Fruit fly (Drosophila melanogaster) whole organism, prepupa: ENCODE data around the gene D12.

Experiments used
- Blimp-1 ChIP-seq: fragments of 200-800 bp; sonication (Bioruptor generic); optimal IDR thresholded peaks from 3 replicates; lab custom pipeline; 2017; ENCODE audit warnings: missing biosample characterization, missing genetic modification characterization, mild to moderate bottlenecking, moderate library complexity, missing genetic modification reagents
- CG10669 ChIP-seq: fragments of 200-800 bp; sonication (Bioruptor generic); optimal IDR thresholded peaks from 3 replicates; lab custom pipeline; 2018; ENCODE audit warnings: missing biosample characterization, mild to moderate bottlenecking, missing genetic modification characterization, moderate library complexity
- CG11294 ChIP-seq: fragments of 200-800 bp; sonication (Bioruptor generic); IDR thresholded peaks from 2 replicates; pipeline ENCODE4 v1.3.6; 2022; ENCODE audit warnings: missing biosample characterization, missing genetic modification characterization
- CG11762 ChIP-seq: fragments of 200-800 bp; sonication (Bioruptor generic); optimal IDR thresholded peaks from 3 replicates; lab custom pipeline; 2016; ENCODE audit warnings: missing biosample characterization, missing genetic modification characterization; ENCODE audit not compliant: insufficient read depth
- CG11902 ChIP-seq: fragments of 200-800 bp; sonication (Bioruptor generic); optimal IDR thresholded peaks from 3 replicates; lab custom pipeline; 2016; ENCODE audit warnings: missing biosample characterization, missing genetic modification characterization
- CG15336 ChIP-seq: fragments of 200-800 bp; sonication (Bioruptor generic); IDR thresholded peaks from 2 replicates; pipeline ENCODE4 v1.3.6; 2022; ENCODE audit warnings: missing biosample characterization, missing genetic modification characterization
- CG3032 ChIP-seq: fragments of 200-800 bp; optimal IDR thresholded peaks from 2 replicates; lab custom pipeline; 2019; ENCODE audit warnings: missing biosample characterization, mild to moderate bottlenecking, missing genetic modification characterization, moderate library complexity
- CG34406 ChIP-seq: fragments of 200-800 bp; sonication (Bioruptor generic); optimal IDR thresholded peaks from 3 replicates; lab custom pipeline; 2016; ENCODE audit warnings: missing biosample characterization, missing genetic modification characterization
- CG3919 ChIP-seq: fragments of 200-800 bp; sonication (Bioruptor generic); optimal IDR thresholded peaks from 3 replicates; lab custom pipeline; 2016; ENCODE audit warnings: missing biosample characterization, missing genetic modification characterization
- CG6163 ChIP-seq: fragments of 200-800 bp; sonication (Bioruptor generic); IDR thresholded peaks from 3 replicates; pipeline ENCODE4 v1.3.6; 2022; ENCODE audit warnings: missing biosample characterization, missing genetic modification characterization
- CG6276 ChIP-seq: fragments of 200-800 bp; sonication (Bioruptor generic); optimal IDR thresholded peaks from 2 replicates; lab custom pipeline; 2017; ENCODE audit warnings: missing biosample characterization, mild to moderate bottlenecking, missing genetic modification characterization
- CG6808 ChIP-seq: fragments of 200-800 bp; sonication (Bioruptor generic); optimal IDR thresholded peaks from 3 replicates; lab custom pipeline; 2017; ENCODE audit warnings: missing biosample characterization, missing genetic modification characterization, mild to moderate bottlenecking, moderate library complexity, missing genetic modification reagents
- CG6854 ChIP-seq: fragments of 200-800 bp; sonication (Bioruptor generic); optimal IDR thresholded peaks from 2 replicates; lab custom pipeline; 2017; ENCODE audit warnings: missing biosample characterization, mild to moderate bottlenecking, missing genetic modification characterization
- CG8119 ChIP-seq: fragments of 200-800 bp; sonication (Bioruptor generic); IDR thresholded peaks from 3 replicates; pipeline ENCODE4 v1.3.6; 2022; ENCODE audit warnings: missing biosample characterization, missing genetic modification characterization
- CG8319 ChIP-seq: fragments of 200-800 bp; sonication (Bioruptor generic); optimal IDR thresholded peaks from 3 replicates; lab custom pipeline; 2016; ENCODE audit warnings: missing biosample characterization, missing genetic modification characterization
- CG8632 ChIP-seq: fragments of 200-800 bp; sonication (Bioruptor generic); optimal IDR thresholded peaks from 3 replicates; lab custom pipeline; 2016; ENCODE audit warnings: missing biosample characterization, missing genetic modification characterization
- CG9139 ChIP-seq: fragments of 200-800 bp; sonication (Bioruptor generic); optimal IDR thresholded peaks from 3 replicates; lab custom pipeline; 2017; ENCODE audit warnings: missing biosample characterization, mild to moderate bottlenecking, missing genetic modification characterization
- Eip75B ChIP-seq: fragments of 200-800 bp; sonication (Bioruptor generic); optimal IDR thresholded peaks from 3 replicates; lab custom pipeline; 2016; ENCODE audit warnings: missing biosample characterization, missing genetic modification characterization
- Eip78C ChIP-seq: fragments of 200-800 bp; sonication (Bioruptor generic); peaks from one replicate; lab custom pipeline; 2016; ENCODE audit warnings: missing biosample characterization, missing genetic modification characterization
- Eip93F ChIP-seq: fragments of 200-800 bp; sonication (Bioruptor generic); optimal IDR thresholded peaks from 2 replicates; lab custom pipeline; 2016; ENCODE audit warnings: missing biosample characterization, mild to moderate bottlenecking, missing genetic modification characterization
- Ets21C ChIP-seq: fragments of 200-800 bp; sonication (Bioruptor generic); optimal IDR thresholded peaks from 3 replicates; lab custom pipeline; 2016; ENCODE audit warnings: missing biosample characterization, missing genetic modification characterization
- Ets96B ChIP-seq: fragments of 200-800 bp; optimal IDR thresholded peaks from 2 replicates; lab custom pipeline; 2019; ENCODE audit warnings: missing biosample characterization, mild to moderate bottlenecking, missing genetic modification characterization, moderate library complexity
- Gug ChIP-seq: fragments of 200-800 bp; sonication (Bioruptor generic); IDR thresholded peaks from 2 replicates; pipeline ENCODE4 v1.3.6; 2022; ENCODE audit warnings: missing biosample characterization, missing genetic modification characterization
- Hr38 ChIP-seq: sonication (Bioruptor generic); optimal IDR thresholded peaks from 2 replicates; lab custom pipeline; 2016; ENCODE audit warnings: missing biosample characterization, missing genetic modification characterization
- Hr39 ChIP-seq: fragments of 200-800 bp; sonication (Bioruptor generic); optimal IDR thresholded peaks from 2 replicates; lab custom pipeline; 2016; ENCODE audit warnings: missing biosample characterization, missing genetic modification characterization
- Lpt ChIP-seq: fragments of 200-800 bp; sonication (Bioruptor generic); optimal IDR thresholded peaks from 3 replicates; lab custom pipeline; 2016; ENCODE audit warnings: missing biosample characterization, missing genetic modification characterization
- Met ChIP-seq: fragments of 200-800 bp; sonication (Bioruptor generic); optimal IDR thresholded peaks from 3 replicates; lab custom pipeline; 2016; ENCODE audit warnings: missing biosample characterization, missing genetic modification characterization
- Smox ChIP-seq: fragments of 200-800 bp; sonication (Bioruptor generic); optimal IDR thresholded peaks from 3 replicates; lab custom pipeline; 2016; ENCODE audit warnings: missing biosample characterization, missing genetic modification characterization
- Sox102F ChIP-seq: fragments of 200-800 bp; sonication (Bioruptor generic); optimal IDR thresholded peaks from 2 replicates; lab custom pipeline; 2016; ENCODE audit warnings: missing biosample characterization, mild to moderate bottlenecking, missing genetic modification characterization
- cyc ChIP-seq: fragments of 200-800 bp; sonication (Bioruptor generic); optimal IDR thresholded peaks from 3 replicates; lab custom pipeline; 2016; ENCODE audit warnings: missing biosample characterization, missing genetic modification characterization
- dac ChIP-seq: fragments of 200-800 bp; sonication (Bioruptor generic); optimal IDR thresholded peaks from 2 replicates; lab custom pipeline; 2017; ENCODE audit warnings: missing biosample characterization, mild to moderate bottlenecking, missing genetic modification characterization
- dsx ChIP-seq: fragments of 200-800 bp; optimal IDR thresholded peaks from 3 replicates; lab custom pipeline; 2019; ENCODE audit warnings: missing biosample characterization, mild to moderate bottlenecking, missing genetic modification characterization, moderate library complexity; ENCODE audit not compliant: poor library complexity, severe bottlenecking
- eg ChIP-seq: fragments of 200-800 bp; sonication (Bioruptor generic); IDR thresholded peaks from 3 replicates; pipeline ENCODE4 v1.3.6; 2022; ENCODE audit warnings: missing biosample characterization, missing genetic modification characterization
- esn ChIP-seq: fragments of 200-800 bp; sonication (Bioruptor generic); optimal IDR thresholded peaks from 2 replicates; lab custom pipeline; 2016; ENCODE audit warnings: missing biosample characterization, mild to moderate bottlenecking, missing genetic modification characterization, moderate library complexity
- fd59A ChIP-seq: fragments of 200-800 bp; sonication (Bioruptor generic); optimal IDR thresholded peaks from 2 replicates; lab custom pipeline; 2017; ENCODE audit warnings: missing biosample characterization, mild to moderate bottlenecking, missing genetic modification characterization, missing genetic modification reagents
- fd85E ChIP-seq: fragments of 200-800 bp; sonication (Bioruptor generic); optimal IDR thresholded peaks from 3 replicates; lab custom pipeline; 2016; ENCODE audit warnings: missing biosample characterization, missing genetic modification characterization
- lz ChIP-seq: fragments of 200-800 bp; sonication (Bioruptor generic); optimal IDR thresholded peaks from 3 replicates; lab custom pipeline; 2016; ENCODE audit warnings: missing biosample characterization, missing genetic modification characterization
- net ChIP-seq: fragments of 200-800 bp; sonication (Bioruptor generic); optimal IDR thresholded peaks from 3 replicates; lab custom pipeline; 2016; ENCODE audit warnings: missing biosample characterization, missing genetic modification characterization
- pdm3 ChIP-seq: fragments of 200-800 bp; sonication (Bioruptor generic); optimal IDR thresholded peaks from 3 replicates; lab custom pipeline; 2016; ENCODE audit warnings: missing biosample characterization, missing genetic modification characterization
- ss ChIP-seq, 2 experiments: fragments of 200-800 bp; sonication (Bioruptor generic); optimal IDR thresholded peaks; 2 replicates in 1 of 2; 3 replicates in 1 of 2; lab custom pipeline; 2017 to 2018; ENCODE audit warnings: mild to moderate bottlenecking in 2 of 2, missing biosample characterization in 2 of 2, missing genetic modification characterization in 2 of 2, moderate library complexity in 1 of 2
- svp ChIP-seq: fragments of 200-800 bp; sonication (Bioruptor generic); peaks from one replicate; lab custom pipeline; 2016; ENCODE audit warnings: missing biosample characterization, missing genetic modification characterization
- vri ChIP-seq: fragments of 200-800 bp; sonication (Bioruptor generic); optimal IDR thresholded peaks from 3 replicates; lab custom pipeline; 2016; ENCODE audit warnings: missing biosample characterization, mild to moderate bottlenecking, missing genetic modification characterization

The D12 gene

dm6 chr2L:8468929-8469681 is 31.9 kb upstream of the D12 start (continued):
- TF ChIP-seq CG11294 (GFP tag; lab: Robert Waterston, UW) (no peak), Eip93F (GFP tag; lab: Kevin White, UChicago) (no peak), fd59A (GFP tag; lab: Kevin White, UChicago) (no peak), CG6163 (GFP tag; lab: Robert Waterston, UW) (no peak), Lpt (GFP tag; lab: Kevin White, UChicago) (no peak), dac (GFP tag; lab: Kevin White, UChicago) (no peak), ss (GFP tag; optimal IDR thresholded peaks at IDR 0.05; lab: Kevin White, UChicago) (peak in 1 of 2 experiments; percentile 94), net (GFP tag; lab: Kevin White, UChicago) (no peak), eg (GFP tag; lab: Robert Waterston, UW) (no peak), CG6854 (GFP tag; lab: Kevin White, UChicago) (no peak), vri (GFP tag; lab: Kevin White, UChicago) (peak; percentile 14), pdm3 (peak; percentile 20), svp (GFP tag; lab: Kevin White, UChicago) (peak; percentile 68), Ets21C (GFP tag; lab: Kevin White, UChicago) (no peak), CG9139 (GFP tag; lab: Kevin White, UChicago) (no peak), fd85E (GFP tag; lab: Kevin White, UChicago) (no peak), Smox (peak; percentile 29), Hr38 (GFP tag; lab: Kevin White, UChicago) (no peak), CG34406 (no peak)

- TF ChIP-seq Eip78C (GFP tag; lab: Kevin White, UChicago) (peak; percentile 50), svp (GFP tag; lab: Kevin White, UChicago) (peak; percentile 30), CG8319 (GFP tag; lab: Kevin White, UChicago) (no peak)
Observed at dm6 chr2L:8466643-8467042, 29.5 kb upstream of the D12 start, which contains the start of gene dachs. Gene dachs, plus strand, starts transcription at chr2L:8466817.

DNA sequence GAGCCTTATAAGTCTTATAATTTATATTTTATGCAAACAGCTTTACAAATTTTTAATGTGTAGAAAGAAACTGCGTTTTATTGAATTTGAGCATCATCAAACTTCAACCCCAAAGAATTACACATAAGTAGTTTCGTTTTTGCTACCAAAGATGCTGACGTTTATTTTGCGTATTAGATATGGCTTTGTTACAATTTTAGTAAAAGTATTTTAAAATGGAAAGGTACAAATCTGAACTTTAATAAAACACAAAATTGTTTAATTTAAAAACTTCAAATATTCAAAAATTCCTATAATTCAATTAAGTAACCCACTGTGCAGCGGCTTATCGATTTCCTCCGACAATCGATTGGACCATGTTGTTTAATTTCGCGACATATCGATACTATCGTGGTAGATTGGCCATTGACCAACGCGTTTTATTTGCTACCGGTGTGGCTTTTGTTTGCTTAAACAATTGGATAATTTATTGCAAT is 27.0 kb upstream of the D12 start, which contains the start of gene prg:
prg (plus strand) TSS at position 382 of the 476 bp plus-strand sequence.
- TF ChIP-seq Eip75B = peak; percentile 77
- peak; percentile 62 for TF ChIP-seq cyc (GFP tag; lab: Kevin White, UChicago)
- TF ChIP-seq Met (GFP tag; lab: Kevin White, UChicago) = peak; percentile 77
- peak; percentile 41 for TF ChIP-seq CG6276 (GFP tag; lab: Kevin White, UChicago)
- TF ChIP-seq CG9139 (GFP tag; lab: Kevin White, UChicago) = peak; percentile 0
- 0 out of 2 replicates have a peak, but pooled peaks have one; percentile 16 for TF ChIP-seq CG11294 (GFP tag; lab: Robert Waterston, UW)
- no peak for TF ChIP-seq CG11762 (GFP tag; lab: Kevin White, UChicago)
- TF ChIP-seq CG11902 (GFP tag; lab: Kevin White, UChicago) = peak; percentile 49
- TF ChIP-seq dsx (GFP tag; lab: Kevin White, UChicago) = peak; percentile 38
- TF ChIP-seq dac (GFP tag; lab: Kevin White, UChicago) = no peak
- TF ChIP-seq Smox = peak; percentile 73
- TF ChIP-seq lz (GFP tag; lab: Kevin White, UChicago) = peak; percentile 51
- peak; percentile 46 for TF ChIP-seq CG10669
- peak; percentile 52 for TF ChIP-seq Hr39 (GFP tag; lab: Kevin White, UChicago)
- peak; percentile 75 for TF ChIP-seq CG3919 (GFP tag; lab: Kevin White, UChicago)
- TF ChIP-seq net (GFP tag; lab: Kevin White, UChicago) = peak; percentile 49
- TF ChIP-seq Ets21C (GFP tag; lab: Kevin White, UChicago) = peak; percentile 45
- TF ChIP-seq CG8319 (GFP tag; lab: Kevin White, UChicago) = no peak
- peak; percentile 18 for TF ChIP-seq Lpt (GFP tag; lab: Kevin White, UChicago)
- no peak for TF ChIP-seq Gug
- peak; percentile 52 for TF ChIP-seq CG34406
- peak; percentile 58 for TF ChIP-seq Sox102F (GFP tag; lab: Kevin White, UChicago)
- TF ChIP-seq Eip93F (GFP tag; lab: Kevin White, UChicago) = peak; percentile 51
- peak; percentile 41 for TF ChIP-seq CG3032 (tag; lab: Kevin White, UChicago)
- TF ChIP-seq fd85E (GFP tag; lab: Kevin White, UChicago) = no peak
- peak; percentile 70 for TF ChIP-seq esn (GFP tag; lab: Kevin White, UChicago)
- peak; percentile 56; the same call in 1 of the 3 replicates for TF ChIP-seq CG8119 (GFP tag; lab: Robert Waterston, UW)
- TF ChIP-seq CG6854 (GFP tag; lab: Kevin White, UChicago) = no peak
- peak; percentile 42 for TF ChIP-seq CG6163 (GFP tag; lab: Robert Waterston, UW)
- peak; percentile 58 for TF ChIP-seq CG8632 (GFP tag; lab: Kevin White, UChicago)
- TF ChIP-seq Hr38 (GFP tag; lab: Kevin White, UChicago) = no peak
- TF ChIP-seq eg (GFP tag; lab: Robert Waterston, UW) = peak; percentile 68
- peak; percentile 64 for TF ChIP-seq pdm3
- peak; percentile 67 for TF ChIP-seq Ets96B (tag; lab: Kevin White, UChicago)
- TF ChIP-seq CG6808 (GFP tag; lab: Kevin White, UChicago) = peak; percentile 21
- peak; percentile 90 for TF ChIP-seq Eip78C (GFP tag; lab: Kevin White, UChicago)
- TF ChIP-seq vri (GFP tag; lab: Kevin White, UChicago) = peak; percentile 19
- TF ChIP-seq CG15336 = peak; percentile 49; the same call in 1 of the 2 replicates
- TF ChIP-seq Blimp-1 (GFP tag; lab: Kevin White, UChicago) = no peak
